Worm (Caenorhabditis elegans) whole organism, L4 larva: ENCODE results near the gene ucr-1.

Experiments
- F44E2.7 ChIP-seq: fragments of 200-800 bp; sonication (Bioruptor generic); IDR thresholded peaks from 2 replicates; pipeline ENCODE4 v2.1.2; 2022; ENCODE audit warnings: missing genetic modification characterization, missing compliant biosample characterization
- Y48G9A.11 ChIP-seq: fragments of 200-800 bp; sonication (Bioruptor generic); IDR thresholded peaks from 2 replicates; pipeline ENCODE4 v1.3.6; 2022; ENCODE audit warnings: missing genetic modification reagents, missing genetic modification characterization, missing compliant biosample characterization
- Y75B8A.6 ChIP-seq: fragments of 200-800 bp; sonication (Bioruptor generic); IDR thresholded peaks from 2 replicates; pipeline ENCODE4 v1.3.6; 2022; ENCODE audit warnings: missing genetic modification reagents, missing genetic modification characterization, missing compliant biosample characterization
- aha-1 ChIP-seq: fragments of 150-350 bp; peaks from one replicate; lab custom pipeline; 2014; ENCODE audit warnings: missing biosample characterization, missing genetic modification characterization
- arid-1 ChIP-seq: fragments of 200-800 bp; sonication (Bioruptor generic); conservative IDR thresholded peaks from 2 replicates; pipeline ENCODE4 v1.3.6; 2022; ENCODE audit warnings: missing genetic modification reagents, missing genetic modification characterization, missing compliant biosample characterization
- ceh-20 ChIP-seq: fragments of 200-800 bp; sonication (Bioruptor generic); IDR thresholded peaks from 2 replicates; pipeline ENCODE4 v1.3.6; 2022; ENCODE audit warnings: missing genetic modification reagents, missing genetic modification characterization, missing compliant biosample characterization
- ceh-28 ChIP-seq: fragments of 150-350 bp; optimal IDR thresholded peaks from 2 replicates; lab custom pipeline; 2014; ENCODE audit warnings: missing biosample characterization, missing genetic modification reagents, missing genetic modification characterization
- ceh-44 ChIP-seq: fragments of 200-800 bp; sonication (Bioruptor generic); IDR thresholded peaks from 2 replicates; pipeline ENCODE4 v1.3.6; 2022; ENCODE audit warnings: missing genetic modification reagents, missing genetic modification characterization, missing compliant biosample characterization
- ces-1 ChIP-seq: fragments of 150-350 bp; sonication (generic microtip); optimal IDR thresholded peaks from 4 replicates; lab custom pipeline; 2014; ENCODE audit warnings: missing biosample characterization, missing genetic modification reagents, missing genetic modification characterization
- ctbp-1 ChIP-seq: fragments of 200-800 bp; sonication (Bioruptor generic); IDR thresholded peaks from 2 replicates; pipeline ENCODE4 v1.3.6; 2022; ENCODE audit warnings: missing genetic modification reagents, missing genetic modification characterization, missing compliant biosample characterization
- daf-16 ChIP-seq, 3 experiments: sonication (generic microtip); optimal IDR thresholded peaks; 2 replicates each; lab custom pipeline; 2016 to 2017; ENCODE audit warnings: missing genetic modification characterization in 3 of 3, missing genetic modification reagents in 3 of 3, mild to moderate bottlenecking in 2 of 3, missing compliant biosample characterization in 2 of 3, missing biosample characterization in 1 of 3, moderate library complexity in 1 of 3
- daf-19 ChIP-seq: fragments of 200-800 bp; sonication (Bioruptor generic); conservative IDR thresholded peaks from 2 replicates; pipeline ENCODE4 v1.3.6; 2022; ENCODE audit warnings: missing genetic modification characterization, missing compliant biosample characterization
- dmd-8 ChIP-seq: fragments of 200-800 bp; sonication (Bioruptor generic); IDR thresholded peaks from 2 replicates; pipeline ENCODE4 v1.3.6; 2022; ENCODE audit warnings: missing genetic modification characterization, missing compliant biosample characterization
- dmd-9 ChIP-seq: fragments of 200-800 bp; sonication (Bioruptor generic); IDR thresholded peaks from 2 replicates; pipeline ENCODE4 v1.3.6; 2022; ENCODE audit warnings: missing genetic modification reagents, missing genetic modification characterization, missing compliant biosample characterization
- dpl-1 ChIP-seq: fragments of 150-350 bp; optimal IDR thresholded peaks from 2 replicates; lab custom pipeline; 2014; ENCODE audit warnings: missing biosample characterization, missing genetic modification reagents, missing genetic modification characterization
- duxl-1 ChIP-seq: sonication (generic microtip); optimal IDR thresholded peaks from 2 replicates; lab custom pipeline; 2016; ENCODE audit warnings: mild to moderate bottlenecking, missing genetic modification characterization, moderate library complexity, missing compliant biosample characterization; ENCODE audit not compliant: poor library complexity
- egl-43 ChIP-seq: fragments of 200-800 bp; sonication (Bioruptor generic); IDR thresholded peaks from 2 replicates; pipeline ENCODE4 v1.3.6; 2022; ENCODE audit warnings: missing genetic modification reagents, missing genetic modification characterization, missing compliant biosample characterization
- fkh-10 ChIP-seq: fragments of 150-350 bp; optimal IDR thresholded peaks from 2 replicates; lab custom pipeline; 2014; ENCODE audit warnings: missing biosample characterization, missing genetic modification reagents, missing genetic modification characterization
- fos-1 ChIP-seq: fragments of 150-350 bp; optimal IDR thresholded peaks from 2 replicates; lab custom pipeline; 2014; ENCODE audit warnings: missing biosample characterization, missing genetic modification characterization
- hif-1 ChIP-seq, 2 experiments: sonication (generic microtip); optimal IDR thresholded peaks; 2 replicates each; lab custom pipeline; 2016 to 2017; ENCODE audit warnings: missing compliant biosample characterization in 2 of 2, missing genetic modification characterization in 2 of 2, missing genetic modification reagents in 2 of 2, missing genotype in 2 of 2, mild to moderate bottlenecking in 1 of 2
- hlh-30 ChIP-seq: sonication (generic microtip); optimal IDR thresholded peaks from 2 replicates; lab custom pipeline; 2017; ENCODE audit warnings: antibody characterized with exemption, mild to moderate bottlenecking, missing genetic modification characterization, missing compliant biosample characterization; ENCODE audit not compliant: insufficient read depth
- lin-15B ChIP-seq: fragments of 150-350 bp; sonication (generic microtip); optimal IDR thresholded peaks from 3 replicates; lab custom pipeline; 2014; ENCODE audit warnings: missing biosample characterization, missing genetic modification characterization
- lin-38 ChIP-seq: fragments of 200-800 bp; sonication (Bioruptor generic); IDR thresholded peaks from 2 replicates; pipeline ENCODE4 v1.3.6; 2022; ENCODE audit warnings: missing genetic modification reagents, missing genetic modification characterization, missing compliant biosample characterization
- lsy-2 ChIP-seq, 2 experiments: fragments of 150-350 bp in 1 of 2; sonication (generic microtip) in 1 of 2; optimal IDR thresholded peaks; 2 replicates each; lab custom pipeline; 2014 to 2017; ENCODE audit warnings: missing biosample characterization in 2 of 2, missing genetic modification characterization in 2 of 2
- mdl-1 ChIP-seq, 2 experiments: fragments of 150-350 bp in 1 of 2; sonication (generic microtip) in 1 of 2; optimal IDR thresholded peaks; 2 replicates each; lab custom pipeline; 2014 to 2017; ENCODE audit warnings: missing biosample characterization in 2 of 2, missing genetic modification characterization in 2 of 2
- mdt-29 ChIP-seq: fragments of 200-800 bp; sonication (Bioruptor generic); IDR thresholded peaks from 2 replicates; pipeline ENCODE4 v1.3.6; 2022; ENCODE audit warnings: missing genetic modification reagents, missing genetic modification characterization, missing compliant biosample characterization
- mep-1 ChIP-seq: fragments of 150-350 bp; sonication (generic microtip); optimal IDR thresholded peaks from 3 replicates; lab custom pipeline; 2014; ENCODE audit warnings: missing biosample characterization, missing genetic modification characterization
- mxl-2 ChIP-seq: fragments of 200-800 bp; sonication (Bioruptor generic); conservative IDR thresholded peaks from 2 replicates; pipeline ENCODE4 v1.3.6; 2022; ENCODE audit warnings: missing genetic modification reagents, missing genetic modification characterization, missing compliant biosample characterization
- nhr-10 ChIP-seq: fragments of 150-350 bp; optimal IDR thresholded peaks from 2 replicates; lab custom pipeline; 2014; ENCODE audit warnings: missing biosample characterization, missing genetic modification characterization
- nhr-102 ChIP-seq: sonication (generic microtip); optimal IDR thresholded peaks from 2 replicates; lab custom pipeline; 2016; ENCODE audit warnings: mild to moderate bottlenecking, missing genetic modification characterization, moderate library complexity, missing compliant biosample characterization
- nhr-11 ChIP-seq: fragments of 150-350 bp; optimal IDR thresholded peaks from 2 replicates; lab custom pipeline; 2014; ENCODE audit warnings: missing biosample characterization, missing genetic modification characterization
- nhr-111 ChIP-seq: fragments of 200-800 bp; sonication (Bioruptor generic); optimal IDR thresholded peaks from 2 replicates; lab custom pipeline; 2018; ENCODE audit warnings: mild to moderate bottlenecking, missing genetic modification characterization, missing compliant biosample characterization
- nhr-42 ChIP-seq: fragments of 200-800 bp; sonication (Bioruptor generic); IDR thresholded peaks from 2 replicates; pipeline ENCODE4 v1.3.6; 2022; ENCODE audit warnings: missing genetic modification characterization, missing compliant biosample characterization
- nhr-6 ChIP-seq: fragments of 150-350 bp; optimal IDR thresholded peaks from 2 replicates; lab custom pipeline; 2014; ENCODE audit warnings: missing biosample characterization, missing genetic modification characterization
- nhr-76 ChIP-seq: fragments of 150-350 bp; optimal IDR thresholded peaks from 2 replicates; lab custom pipeline; 2014; ENCODE audit warnings: missing biosample characterization, missing genetic modification characterization
- rbr-2 ChIP-seq: sonication (generic microtip); optimal IDR thresholded peaks from 2 replicates; lab custom pipeline; 2016; ENCODE audit warnings: missing genotype, missing genetic modification characterization, missing compliant biosample characterization
- saeg-2 ChIP-seq: fragments of 200-800 bp; sonication (Bioruptor generic); IDR thresholded peaks from 2 replicates; pipeline ENCODE4 v1.3.6; 2022; ENCODE audit warnings: missing genetic modification reagents, missing genetic modification characterization, missing compliant biosample characterization
- sdz-12 ChIP-seq: fragments of 200-800 bp; sonication (Bioruptor generic); optimal IDR thresholded peaks from 2 replicates; lab custom pipeline; 2018; ENCODE audit warnings: mild to moderate bottlenecking, missing genetic modification characterization, missing compliant biosample characterization
- snpc-1.2 ChIP-seq: fragments of 200-800 bp; sonication (Bioruptor generic); IDR thresholded peaks from 2 replicates; pipeline ENCODE4 v1.3.6; 2022; ENCODE audit warnings: missing genetic modification reagents, missing genetic modification characterization, missing compliant biosample characterization
- snpc-4 ChIP-seq: fragments of 150-350 bp; optimal IDR thresholded peaks from 2 replicates; lab custom pipeline; 2014; ENCODE audit warnings: missing biosample characterization, missing genetic modification characterization
- spr-1 ChIP-seq: sonication (generic microtip); optimal IDR thresholded peaks from 2 replicates; lab custom pipeline; 2016; ENCODE audit warnings: mild to moderate bottlenecking, missing genetic modification characterization, missing compliant biosample characterization
- tag-97 ChIP-seq: fragments of 200-800 bp; sonication (Bioruptor generic); IDR thresholded peaks from 2 replicates; pipeline ENCODE4 v1.3.6; 2022; ENCODE audit warnings: missing genetic modification characterization, missing compliant biosample characterization
- unc-39 ChIP-seq: sonication (generic microtip); optimal IDR thresholded peaks from 2 replicates; lab custom pipeline; 2017; ENCODE audit warnings: missing biosample characterization, missing genetic modification characterization
- unc-62 ChIP-seq, 3 experiments: fragments of 150-350 bp in 1 of 3; sonication (generic microtip); optimal IDR thresholded peaks in 2 of 3; peaks in 1 of 3; 1 replicate in 1 of 3; 2 replicates in 2 of 3; lab custom pipeline; 2014 to 2017; ENCODE audit warnings: missing biosample characterization in 3 of 3, missing genetic modification characterization in 3 of 3, missing genetic modification reagents in 3 of 3, missing genotype in 1 of 3
- vab-7 ChIP-seq: fragments of 200-800 bp; sonication (Bioruptor generic); IDR thresholded peaks from 2 replicates; pipeline ENCODE4 v1.3.6; 2022; ENCODE audit warnings: missing genetic modification reagents, missing genetic modification characterization, missing compliant biosample characterization
- ztf-7 ChIP-seq: fragments of 150-350 bp; optimal IDR thresholded peaks from 2 replicates; lab custom pipeline; 2014; ENCODE audit warnings: missing biosample characterization, missing genetic modification characterization

Gene ucr-1

ce11 chrIII:5629225-5629624, 37.3 kb downstream of the ucr-1 start:
- TF ChIP-seq nhr-11 (tag; lab: Kevin White, UChicago), result peak; percentile 34
- no peak for TF ChIP-seq nhr-111 (GFP tag; lab: Kevin White, UChicago)
- TF ChIP-seq dmd-8 (GFP tag; lab: Robert Waterston, UW), result no peak
- TF ChIP-seq daf-16 (GFP tag; optimal IDR thresholded peaks at IDR 0.05; lab: Kevin White, UChicago), result peak in 1 of 2 experiments; percentile 14
- TF ChIP-seq daf-16 (tag; optimal IDR thresholded peaks at IDR 0.05; lab: Kevin White, UChicago), result no peak
- TF ChIP-seq lin-15B (tag; lab: Kevin White, UChicago), result no peak

ce11 chrIII:5630350-5630749, 38.4 kb downstream of the ucr-1 start:
- TF ChIP-seq ztf-7 (tag; lab: Kevin White, UChicago) (no peak), F44E2.7 (GFP tag; lab: Robert Waterston, UW) (no peak), unc-62 (GFP tag; optimal IDR thresholded peaks at IDR 0.05 in 1 of 2; lab: Kevin White, UChicago) (peak in 1 of 2 experiments; percentile 39), unc-62 (tag; optimal IDR thresholded peaks at IDR 0.05; lab: Kevin White, UChicago) (no peak), ceh-20 (no peak), egl-43 (GFP tag; lab: Robert Waterston, UW) (no peak), aha-1 (tag; lab: Kevin White, UChicago) (peak; percentile 34), tag-97 (GFP tag; lab: Robert Waterston, UW) (no peak), mdl-1 (tag; optimal IDR thresholded peaks at IDR 0.05; lab: Kevin White, UChicago) (no peak), ceh-28 (tag; lab: Kevin White, UChicago) (no peak), unc-39 (tag; lab: Kevin White, UChicago) (no peak), mep-1 (tag; lab: Kevin White, UChicago) (no peak), hif-1 (tag; optimal IDR thresholded peaks at IDR 0.05; lab: Kevin White, UChicago) (no peak)
- TF ChIP-seq, all 104 proteins: peak for 2

ce11 chrIII:5632426-5632976, 40.6 kb downstream of the ucr-1 start:
- no peak for TF ChIP-seq fos-1
- no peak for TF ChIP-seq saeg-2 (GFP tag; lab: Robert Waterston, UW)
- TF ChIP-seq ctbp-1 (GFP tag; lab: Robert Waterston, UW), result 0 out of 2 replicates have a peak, but pooled peaks have one; percentile 36
- TF ChIP-seq nhr-76 (tag; lab: Kevin White, UChicago), result no peak
- no peak for TF ChIP-seq Y75B8A.6
- TF ChIP-seq mdt-29 (GFP tag; lab: Robert Waterston, UW), result no peak
- TF ChIP-seq dmd-9 (GFP tag; lab: Robert Waterston, UW), result no peak
- no peak for TF ChIP-seq rbr-2
- no peak for TF ChIP-seq sdz-12 (GFP tag; lab: Kevin White, UChicago)
- peak; percentile 34 for TF ChIP-seq hlh-30 (tag; lab: Kevin White, UChicago)
- TF ChIP-seq mxl-2, result no peak
- no peak for TF ChIP-seq duxl-1
- no peak for TF ChIP-seq nhr-11 (tag; lab: Kevin White, UChicago)
- TF ChIP-seq nhr-6 (tag; lab: Kevin White, UChicago), result no peak
- TF ChIP-seq lsy-2 (tag; optimal IDR thresholded peaks at IDR 0.05; lab: Kevin White, UChicago), result peak in 1 of 2 experiments; percentile 38
- TF ChIP-seq ceh-44 (GFP tag; lab: Robert Waterston, UW), result no peak
- TF ChIP-seq snpc-1.2 (GFP tag; lab: Robert Waterston, UW), result no peak
- TF ChIP-seq arid-1 (GFP tag; lab: Robert Waterston, UW), result no peak
- TF ChIP-seq spr-1, result no peak
- TF ChIP-seq fkh-10 (GFP tag; lab: Kevin White, UChicago), result peak; percentile 70
- TF ChIP-seq unc-62 (GFP tag; optimal IDR thresholded peaks at IDR 0.05 in 1 of 2; lab: Kevin White, UChicago), result peak in 1 of 2 experiments; percentile 41
- TF ChIP-seq unc-62 (tag; optimal IDR thresholded peaks at IDR 0.05; lab: Kevin White, UChicago), result no peak
- peak; percentile 3 for TF ChIP-seq mep-1 (tag; lab: Kevin White, UChicago)
- no peak for TF ChIP-seq dpl-1
- TF ChIP-seq lin-38 (GFP tag; lab: Robert Waterston, UW), result no peak
- TF ChIP-seq nhr-42, result no peak
- TF ChIP-seq snpc-4, result peak; percentile 30
- TF ChIP-seq nhr-10 (tag; lab: Kevin White, UChicago), result no peak
- 0 out of 2 replicates have a peak, but pooled peaks have one; percentile 15 for TF ChIP-seq vab-7 (GFP tag; lab: Robert Waterston, UW)
- TF ChIP-seq ces-1 (GFP tag; lab: Kevin White, UChicago), result peak; percentile 88
- no peak for TF ChIP-seq nhr-102 (tag; lab: Kevin White, UChicago)
- no peak for TF ChIP-seq daf-19 (GFP tag; lab: Robert Waterston, UW)
- TF ChIP-seq Y48G9A.11 (GFP tag; lab: Robert Waterston, UW), result no peak
